Worm (Caenorhabditis elegans) whole organism, L2 larva: ENCODE data around the gene pfn-2.

Experiments used
- C34F6.9 ChIP-seq: fragments of 150-350 bp; optimal IDR thresholded peaks from 2 replicates; lab custom pipeline; 2014; ENCODE audit warnings: missing biosample characterization, missing genetic modification characterization
- Y55F3AM.14 ChIP-seq: fragments of 200-800 bp; sonication (Bioruptor generic); optimal IDR thresholded peaks from 2 replicates; lab custom pipeline; 2018; ENCODE audit warnings: mild to moderate bottlenecking, missing genetic modification characterization, missing compliant biosample characterization
- ZK546.5 ChIP-seq: sonication (generic microtip); optimal IDR thresholded peaks from 2 replicates; lab custom pipeline; 2017; ENCODE audit warnings: missing biosample characterization, missing genetic modification characterization
- aly-2 ChIP-seq: fragments of 150-350 bp; optimal IDR thresholded peaks from 2 replicates; lab custom pipeline; 2014; ENCODE audit warnings: missing biosample characterization, missing genetic modification characterization
- ama-1 ChIP-seq: fragments of 150-350 bp; optimal IDR thresholded peaks from 2 replicates; lab custom pipeline; 2018; ENCODE audit warnings: inconsistent platforms
- blmp-1 ChIP-seq: sonication (generic microtip); optimal IDR thresholded peaks from 2 replicates; lab custom pipeline; 2017; ENCODE audit warnings: missing genetic modification characterization, mild to moderate bottlenecking, missing compliant biosample characterization, antibody characterized with exemption, moderate library complexity; ENCODE audit not compliant: insufficient read depth
- ceh-16 ChIP-seq: fragments of 150-350 bp; optimal IDR thresholded peaks from 2 replicates; lab custom pipeline; 2014; ENCODE audit warnings: missing biosample characterization, missing genetic modification characterization
- crh-2 ChIP-seq: sonication (generic microtip); optimal IDR thresholded peaks from 2 replicates; lab custom pipeline; 2017; ENCODE audit warnings: missing biosample characterization, missing genetic modification characterization
- dmd-4 ChIP-seq: sonication (generic microtip); optimal IDR thresholded peaks from 2 replicates; lab custom pipeline; 2017; ENCODE audit warnings: missing biosample characterization, missing genetic modification characterization
- elt-1 ChIP-seq: fragments of 150-350 bp; optimal IDR thresholded peaks from 2 replicates; lab custom pipeline; 2014; ENCODE audit warnings: missing biosample characterization, missing genetic modification characterization
- fos-1 ChIP-seq: fragments of 150-350 bp; optimal IDR thresholded peaks from 2 replicates; lab custom pipeline; 2014; ENCODE audit warnings: missing biosample characterization, missing genetic modification characterization
- lin-11 ChIP-seq: fragments of 150-350 bp; sonication (generic microtip); optimal IDR thresholded peaks from 2 replicates; lab custom pipeline; 2014; ENCODE audit warnings: missing biosample characterization, missing genetic modification characterization, inconsistent platforms, mixed read lengths
- lin-13 ChIP-seq: fragments of 150-350 bp; optimal IDR thresholded peaks from 2 replicates; lab custom pipeline; 2014; ENCODE audit warnings: missing biosample characterization, missing genetic modification reagents, missing genetic modification characterization
- lin-39 ChIP-seq: fragments of 150-350 bp; optimal IDR thresholded peaks from 2 replicates; lab custom pipeline; 2014; ENCODE audit warnings: missing biosample characterization, missing genetic modification reagents, missing genetic modification characterization
- lsy-2 ChIP-seq, 2 experiments: fragments of 150-350 bp in 1 of 2; sonication (generic microtip) in 1 of 2; optimal IDR thresholded peaks; 2 replicates each; lab custom pipeline; 2014 to 2017; ENCODE audit warnings: missing biosample characterization in 2 of 2, missing genetic modification characterization in 2 of 2
- mab-5 ChIP-seq: fragments of 150-350 bp; optimal IDR thresholded peaks from 2 replicates; lab custom pipeline; 2014; ENCODE audit warnings: missing biosample characterization, missing genetic modification characterization
- mbf-1 ChIP-seq: sonication (generic microtip); optimal IDR thresholded peaks from 2 replicates; lab custom pipeline; 2017; ENCODE audit warnings: missing biosample characterization, missing genetic modification characterization
- mdl-1 ChIP-seq, 2 experiments: fragments of 150-350 bp in 1 of 2; sonication (generic microtip) in 1 of 2; optimal IDR thresholded peaks; 2 replicates each; lab custom pipeline; 2017; ENCODE audit warnings: missing biosample characterization in 2 of 2, missing genetic modification characterization in 2 of 2
- nhr-237 ChIP-seq: fragments of 150-350 bp; optimal IDR thresholded peaks from 2 replicates; lab custom pipeline; 2014; ENCODE audit warnings: missing biosample characterization, missing genetic modification characterization
- nhr-6 ChIP-seq: fragments of 150-350 bp; optimal IDR thresholded peaks from 2 replicates; lab custom pipeline; 2014; ENCODE audit warnings: missing biosample characterization, missing genetic modification characterization
- nhr-77 ChIP-seq: fragments of 150-350 bp; optimal IDR thresholded peaks from 2 replicates; lab custom pipeline; 2014; ENCODE audit warnings: missing biosample characterization, missing genetic modification characterization
- peb-1 ChIP-seq: fragments of 150-350 bp; optimal IDR thresholded peaks from 2 replicates; lab custom pipeline; 2014; ENCODE audit warnings: missing biosample characterization, missing genetic modification characterization
- sem-4 ChIP-seq: fragments of 150-350 bp; optimal IDR thresholded peaks from 2 replicates; lab custom pipeline; 2014; ENCODE audit warnings: missing biosample characterization, missing genetic modification reagents, missing genetic modification characterization
- skn-1 ChIP-seq: sonication (generic microtip); optimal IDR thresholded peaks from 2 replicates; lab custom pipeline; 2017; ENCODE audit warnings: missing biosample characterization, missing genetic modification characterization
- sma-9 ChIP-seq, 2 experiments: fragments of 150-350 bp in 1 of 2; sonication (generic microtip) in 1 of 2; optimal IDR thresholded peaks; 2 replicates each; lab custom pipeline; 2014 to 2016; ENCODE audit warnings: missing genetic modification characterization in 2 of 2, mild to moderate bottlenecking in 1 of 2, missing biosample characterization in 1 of 2, missing compliant biosample characterization in 1 of 2, missing genetic modification reagents in 1 of 2, moderate library complexity in 1 of 2
- snpc-4 ChIP-seq: fragments of 150-350 bp; optimal IDR thresholded peaks from 2 replicates; lab custom pipeline; 2014; ENCODE audit warnings: missing biosample characterization, missing genetic modification characterization
- unc-55 ChIP-seq: fragments of 150-350 bp; sonication (generic microtip); optimal IDR thresholded peaks from 3 replicates; lab custom pipeline; 2014; ENCODE audit warnings: missing biosample characterization, missing genetic modification reagents, missing genetic modification characterization
- zag-1 ChIP-seq: fragments of 150-350 bp; optimal IDR thresholded peaks from 2 replicates; lab custom pipeline; 2014; ENCODE audit warnings: missing biosample characterization, missing genetic modification characterization
- ztf-1 ChIP-seq: fragments of 200-800 bp; sonication (Bioruptor generic); conservative IDR thresholded peaks from 2 replicates; pipeline ENCODE4 v1.3.6; 2022; ENCODE audit warnings: missing genetic modification characterization, missing compliant biosample characterization
- ztf-11 ChIP-seq: sonication (generic microtip); optimal IDR thresholded peaks from 2 replicates; lab custom pipeline; 2017; ENCODE audit warnings: missing biosample characterization, missing genetic modification characterization
- ztf-4 ChIP-seq: fragments of 150-350 bp; optimal IDR thresholded peaks from 2 replicates; lab custom pipeline; 2014; ENCODE audit warnings: missing biosample characterization, missing genetic modification characterization

The pfn-2 gene

ce11 chrX:5319214-5319838 is 34.5 kb downstream of the pfn-2 start (continued):
- TF ChIP-seq fos-1 (tag; lab: Kevin White, UChicago) = peak; percentile 51
- no peak for TF ChIP-seq ama-1 (lab: Kevin White, UChicago)
- TF ChIP-seq ztf-4 (tag; lab: Kevin White, UChicago) = no peak
- TF ChIP-seq elt-1 (tag; lab: Kevin White, UChicago) = no peak
- no peak for TF ChIP-seq aly-2 (tag; lab: Kevin White, UChicago)

DNA sequence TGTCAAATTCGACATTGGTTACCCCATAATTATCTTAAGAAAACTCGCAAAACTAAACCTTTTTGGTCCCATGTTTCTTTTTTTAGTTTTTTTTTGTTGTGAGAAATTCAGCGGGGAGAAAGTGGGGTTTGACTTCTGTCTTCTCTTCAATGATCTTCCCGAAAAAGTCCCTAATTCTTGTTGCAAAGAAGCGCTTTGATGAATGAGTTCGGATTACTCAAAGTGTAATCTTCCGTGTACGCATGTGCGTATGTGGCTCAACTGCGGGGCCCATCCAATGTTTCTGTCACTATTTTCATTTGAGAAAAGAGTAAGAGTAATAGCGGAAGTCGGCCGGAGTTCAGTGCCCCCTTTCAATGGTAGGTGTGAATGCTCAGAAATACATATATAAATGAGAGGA is 42.7 kb downstream of the pfn-2 start:
- TF ChIP-seq mdl-1 (tag; optimal IDR thresholded peaks at IDR 0.05; lab: Kevin White, UChicago) = peak in 1 of 2 experiments; percentile 22
- no peak for TF ChIP-seq fos-1 (tag; lab: Kevin White, UChicago)
- TF ChIP-seq sem-4 (tag; lab: Kevin White, UChicago) = no peak
- TF ChIP-seq aly-2 (tag; lab: Kevin White, UChicago) = no peak
- TF ChIP-seq unc-55 (GFP tag; lab: Kevin White, UChicago) = peak; percentile 53
- TF ChIP-seq mab-5 = peak; percentile 72
- no peak for TF ChIP-seq crh-2 (tag; lab: Kevin White, UChicago)
- TF ChIP-seq ceh-16 (tag; lab: Kevin White, UChicago) = no peak
- TF ChIP-seq lin-11 (tag; lab: Kevin White, UChicago) = no peak
- no peak for TF ChIP-seq nhr-77 (tag; lab: Kevin White, UChicago)

DNA sequence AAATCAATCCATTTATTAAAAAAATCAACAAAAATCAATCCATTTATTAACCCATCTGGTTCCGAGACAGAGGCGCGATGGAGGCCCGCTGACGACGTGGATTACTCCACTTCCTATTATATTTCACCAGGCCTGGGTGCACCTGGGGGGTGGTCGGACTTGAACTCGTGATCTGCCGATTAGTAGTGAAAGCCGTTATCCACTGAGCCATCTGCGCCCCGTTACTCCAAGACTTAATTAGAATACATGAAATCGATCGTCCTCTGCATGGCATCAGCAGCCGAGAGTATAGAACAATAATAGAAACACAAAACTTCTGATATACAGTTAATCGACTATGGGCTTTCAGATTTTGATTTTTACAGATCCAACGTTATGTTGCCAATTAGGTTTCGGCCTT is 44.2 kb downstream of the pfn-2 start:
- TF ChIP-seq ama-1 (lab: Kevin White, UChicago) (no peak), unc-55 (GFP tag; lab: Kevin White, UChicago) (no peak), mbf-1 (no peak), ztf-4 (tag; lab: Kevin White, UChicago) (no peak), Y55F3AM.14 (GFP tag; lab: Kevin White, UChicago) (no peak), dmd-4 (tag; lab: Kevin White, UChicago) (no peak), ztf-1 (no peak), blmp-1 (tag; lab: Kevin White, UChicago) (no peak), aly-2 (tag; lab: Kevin White, UChicago) (no peak), skn-1 (tag; lab: Kevin White, UChicago) (no peak), peb-1 (no peak), ZK546.5 (no peak), C34F6.9 (tag; lab: Kevin White, UChicago) (no peak)
- TF ChIP-seq, all 48 proteins: peak for 0

- no peak for TF ChIP-seq ama-1 (lab: Kevin White, UChicago)
- TF ChIP-seq nhr-237 = no peak
- no peak for TF ChIP-seq nhr-6 (tag; lab: Kevin White, UChicago)
- TF ChIP-seq ztf-11 = no peak
- no peak for TF ChIP-seq snpc-4 (tag; lab: Kevin White, UChicago)
- no peak for TF ChIP-seq sem-4 (tag; lab: Kevin White, UChicago)
- no peak for TF ChIP-seq zag-1 (tag; lab: Kevin White, UChicago)
- no peak for TF ChIP-seq lin-39
- no peak for TF ChIP-seq peb-1
- no peak for TF ChIP-seq sma-9 (GFP tag; optimal IDR thresholded peaks at IDR 0.05; lab: Kevin White, UChicago)
- TF ChIP-seq sma-9 (tag; optimal IDR thresholded peaks at IDR 0.05; lab: Kevin White, UChicago) = no peak
- TF ChIP-seq mab-5 = no peak
- no peak for TF ChIP-seq ztf-4 (tag; lab: Kevin White, UChicago)
- no peak for TF ChIP-seq lsy-2 (tag; optimal IDR thresholded peaks at IDR 0.05; lab: Kevin White, UChicago)
- TF ChIP-seq lin-13 (GFP tag; lab: Kevin White, UChicago) = no peak
- TF ChIP-seq fos-1 (tag; lab: Kevin White, UChicago) = no peak
- no peak for TF ChIP-seq lin-11 (tag; lab: Kevin White, UChicago)
Measured at ce11 chrX:5303500-5303899, 50.4 kb downstream of the pfn-2 start, which contains the start of gene ags-3. Gene ags-3, minus strand, starts transcription at chrX:5303600.
